Worm (Caenorhabditis elegans) whole organism, early embryonic: Measurements from ENCODE around the gene sfxn-1.3.

Experiments
- B0310.2 ChIP-seq: sonication (generic microtip); optimal IDR thresholded peaks from 2 replicates; lab custom pipeline; 2016; ENCODE audit warnings: mild to moderate bottlenecking, missing genetic modification characterization, missing compliant biosample characterization
- ama-1 ChIP-seq: fragments of 150-350 bp; optimal IDR thresholded peaks from 2 replicates; lab custom pipeline; 2014
- pes-1 ChIP-seq: fragments of 200-800 bp; sonication (Bioruptor generic); IDR thresholded peaks from 2 replicates; pipeline ENCODE4 v1.3.6; 2022; ENCODE audit warnings: missing genetic modification reagents, missing genetic modification characterization, missing compliant biosample characterization

DNA sequence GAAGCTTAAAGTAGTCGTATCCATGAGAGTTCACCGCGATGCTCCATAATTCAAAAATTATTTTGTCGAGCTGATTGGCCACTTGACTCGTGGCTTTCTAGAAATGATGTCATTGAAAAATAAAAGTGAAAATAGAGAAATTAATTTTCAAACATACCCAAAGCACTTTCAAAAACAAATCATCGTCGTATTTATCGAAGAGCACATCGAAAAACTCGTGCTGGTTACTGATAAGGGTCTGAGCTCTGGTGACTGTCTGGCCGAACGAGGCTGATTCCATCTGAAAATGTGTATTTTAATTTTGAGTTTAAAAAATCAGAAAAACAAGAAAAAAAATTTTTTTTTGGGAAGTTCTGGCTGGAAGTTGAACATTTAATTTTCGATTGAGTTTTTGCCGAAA, 14.3 kb upstream of the sfxn-1.3 start:
- no peak for TF ChIP-seq pes-1 (GFP tag; lab: Robert Waterston, UW)
- no peak for TF ChIP-seq ama-1 (lab: Kevin White, UChicago)
- TF ChIP-seq B0310.2 (tag; lab: Kevin White, UChicago), result no peak
